Worm (Caenorhabditis elegans) whole organism, late embryonic: ENCODE measurements around the gene T19C3.2.
A peak's percentile ranks its signal among the peaks of the same experiment; 100 is the strongest.

ENCODE experiments used
- C08G9.2 ChIP-seq: sonication (generic microtip); optimal IDR thresholded peaks from 2 replicates; lab custom pipeline; 2016; ENCODE audit warnings: mild to moderate bottlenecking, missing genetic modification characterization, moderate library complexity, missing compliant biosample characterization
- F13H6.1 ChIP-seq: sonication (generic microtip); optimal IDR thresholded peaks from 2 replicates; lab custom pipeline; 2016; ENCODE audit warnings: missing genetic modification characterization, missing compliant biosample characterization
- K02D7.2 ChIP-seq: sonication (generic microtip); optimal IDR thresholded peaks from 2 replicates; lab custom pipeline; 2017; ENCODE audit warnings: mild to moderate bottlenecking, missing genetic modification characterization, missing compliant biosample characterization
- ahr-1 ChIP-seq: sonication (generic microtip); optimal IDR thresholded peaks from 2 replicates; lab custom pipeline; 2016; ENCODE audit warnings: missing genetic modification characterization, missing compliant biosample characterization
- ceh-14 ChIP-seq: sonication (generic microtip); optimal IDR thresholded peaks from 2 replicates; lab custom pipeline; 2016; ENCODE audit warnings: missing genotype, missing genetic modification characterization, missing compliant biosample characterization
- ceh-18 ChIP-seq: sonication (generic microtip); optimal IDR thresholded peaks from 2 replicates; lab custom pipeline; 2016; ENCODE audit warnings: missing genetic modification characterization, missing compliant biosample characterization
- ceh-19 ChIP-seq: fragments of 200-800 bp; sonication (Bioruptor generic); optimal IDR thresholded peaks from 2 replicates; lab custom pipeline; 2018; ENCODE audit warnings: mild to moderate bottlenecking, missing genetic modification characterization, missing compliant biosample characterization
- ceh-2 ChIP-seq: sonication (generic microtip); optimal IDR thresholded peaks from 2 replicates; lab custom pipeline; 2016; ENCODE audit warnings: missing genotype, missing genetic modification characterization, missing compliant biosample characterization
- ceh-24 ChIP-seq: sonication (generic microtip); optimal IDR thresholded peaks from 2 replicates; lab custom pipeline; 2016; ENCODE audit warnings: mild to moderate bottlenecking, missing genetic modification characterization, missing compliant biosample characterization
- ceh-30 ChIP-seq: fragments of 150-350 bp; optimal IDR thresholded peaks from 2 replicates; lab custom pipeline; 2014; ENCODE audit warnings: missing biosample characterization, missing genetic modification characterization
- ceh-34 ChIP-seq: sonication (generic microtip); optimal IDR thresholded peaks from 2 replicates; lab custom pipeline; 2016; ENCODE audit warnings: mild to moderate bottlenecking, missing genetic modification characterization, missing compliant biosample characterization
- ceh-45 ChIP-seq: fragments of 200-800 bp; sonication (Bioruptor generic); IDR thresholded peaks from 2 replicates; pipeline ENCODE4 v1.3.6; 2022; ENCODE audit warnings: missing genetic modification reagents, missing genetic modification characterization, missing compliant biosample characterization
- ceh-6 ChIP-seq: fragments of 200-800 bp; sonication (Bioruptor generic); optimal IDR thresholded peaks from 2 replicates; lab custom pipeline; 2018; ENCODE audit warnings: mild to moderate bottlenecking, missing genetic modification characterization, missing compliant biosample characterization
- dmd-4 ChIP-seq: sonication (generic microtip); optimal IDR thresholded peaks from 2 replicates; lab custom pipeline; 2016; ENCODE audit warnings: borderline replicate concordance, missing genetic modification characterization, missing compliant biosample characterization
- dve-1 ChIP-seq: sonication (generic microtip); optimal IDR thresholded peaks from 2 replicates; lab custom pipeline; 2017; ENCODE audit warnings: antibody characterized with exemption, mild to moderate bottlenecking, missing genetic modification characterization, missing compliant biosample characterization
- elt-4 ChIP-seq: sonication (generic microtip); optimal IDR thresholded peaks from 2 replicates; lab custom pipeline; 2016; ENCODE audit warnings: missing genetic modification characterization, missing compliant biosample characterization
- fax-1 ChIP-seq: sonication (generic microtip); optimal IDR thresholded peaks from 2 replicates; lab custom pipeline; 2016; ENCODE audit warnings: missing genotype, missing genetic modification characterization, missing compliant biosample characterization
- fkh-10 ChIP-seq: fragments of 150-350 bp; optimal IDR thresholded peaks from 2 replicates; lab custom pipeline; 2014; ENCODE audit warnings: missing biosample characterization, missing genetic modification reagents, missing genetic modification characterization
- fkh-6 ChIP-seq: sonication (generic microtip); optimal IDR thresholded peaks from 2 replicates; lab custom pipeline; 2016; ENCODE audit warnings: missing genetic modification characterization, missing compliant biosample characterization
- gmeb-2 ChIP-seq: sonication (generic microtip); optimal IDR thresholded peaks from 2 replicates; lab custom pipeline; 2016; ENCODE audit warnings: missing genetic modification characterization, inconsistent platforms, missing compliant biosample characterization
- hlh-13 ChIP-seq: fragments of 200-800 bp; sonication (Bioruptor generic); optimal IDR thresholded peaks from 2 replicates; lab custom pipeline; 2018; ENCODE audit warnings: mild to moderate bottlenecking, missing genetic modification characterization, missing compliant biosample characterization
- hlh-15 ChIP-seq: sonication (generic microtip); optimal IDR thresholded peaks from 2 replicates; lab custom pipeline; 2016; ENCODE audit warnings: missing genetic modification characterization, missing compliant biosample characterization
- hlh-30 ChIP-seq: sonication (generic microtip); optimal IDR thresholded peaks from 2 replicates; lab custom pipeline; 2017; ENCODE audit warnings: antibody characterized with exemption, missing genetic modification characterization, missing compliant biosample characterization; ENCODE audit not compliant: insufficient read depth
- hlh-6 ChIP-seq: sonication (generic microtip); optimal IDR thresholded peaks from 2 replicates; lab custom pipeline; 2016; ENCODE audit warnings: missing genotype, missing genetic modification characterization, missing compliant biosample characterization
- hlh-8 ChIP-seq: sonication (generic microtip); optimal IDR thresholded peaks from 2 replicates; lab custom pipeline; 2016; ENCODE audit warnings: missing genotype, missing genetic modification characterization, missing compliant biosample characterization
- lim-6 ChIP-seq: sonication (generic microtip); optimal IDR thresholded peaks from 2 replicates; lab custom pipeline; 2016; ENCODE audit warnings: missing genetic modification characterization, missing compliant biosample characterization
- lin-11 ChIP-seq: fragments of 200-800 bp; sonication (Bioruptor generic); optimal IDR thresholded peaks from 2 replicates; lab custom pipeline; 2018; ENCODE audit warnings: mild to moderate bottlenecking, missing genetic modification characterization, missing compliant biosample characterization
- mec-3 ChIP-seq: sonication (generic microtip); optimal IDR thresholded peaks from 2 replicates; lab custom pipeline; 2016; ENCODE audit warnings: borderline replicate concordance, missing genetic modification characterization, missing compliant biosample characterization
- npax-4 ChIP-seq: sonication (generic microtip); optimal IDR thresholded peaks from 2 replicates; lab custom pipeline; 2016; ENCODE audit warnings: missing genetic modification characterization, missing compliant biosample characterization
- odd-2 ChIP-seq: sonication (generic microtip); optimal IDR thresholded peaks from 2 replicates; lab custom pipeline; 2017; ENCODE audit warnings: antibody characterized with exemption, mild to moderate bottlenecking, missing genetic modification characterization, missing compliant biosample characterization
- pat-9 ChIP-seq: fragments of 200-800 bp; sonication (Bioruptor generic); optimal IDR thresholded peaks from 2 replicates; lab custom pipeline; 2018; ENCODE audit warnings: mild to moderate bottlenecking, missing genetic modification characterization, moderate library complexity, missing compliant biosample characterization
- pha-4 ChIP-seq: fragments of 150-350 bp; optimal IDR thresholded peaks from 2 replicates; lab custom pipeline; 2018; ENCODE audit warnings: missing biosample characterization, missing genetic modification reagents, missing genetic modification characterization
- pros-1 ChIP-seq: fragments of 150-350 bp; optimal IDR thresholded peaks from 2 replicates; lab custom pipeline; 2014; ENCODE audit warnings: missing biosample characterization, missing genetic modification reagents, missing genetic modification characterization
- ref-2 ChIP-seq: sonication (generic microtip); optimal IDR thresholded peaks from 2 replicates; lab custom pipeline; 2016; ENCODE audit warnings: missing genetic modification characterization, missing compliant biosample characterization
- sdc-2 ChIP-seq: sonication (generic microtip); optimal IDR thresholded peaks from 2 replicates; lab custom pipeline; 2016; ENCODE audit warnings: missing genotype, missing genetic modification characterization, missing compliant biosample characterization
- sox-2 ChIP-seq: fragments of 200-800 bp; sonication (Bioruptor generic); IDR thresholded peaks from 2 replicates; pipeline ENCODE4 v1.3.6; 2022; ENCODE audit warnings: missing genetic modification reagents, missing genetic modification characterization, missing compliant biosample characterization
- syd-9 ChIP-seq: sonication (generic microtip); optimal IDR thresholded peaks from 2 replicates; lab custom pipeline; 2016; ENCODE audit warnings: mild to moderate bottlenecking, missing genetic modification characterization, moderate library complexity, missing compliant biosample characterization
- tbx-2 ChIP-seq: sonication (generic microtip); optimal IDR thresholded peaks from 2 replicates; lab custom pipeline; 2016; ENCODE audit warnings: missing genetic modification characterization, missing compliant biosample characterization
- tbx-7 ChIP-seq: sonication (generic microtip); optimal IDR thresholded peaks from 2 replicates; lab custom pipeline; 2016; ENCODE audit warnings: missing genotype, missing genetic modification characterization, missing compliant biosample characterization
- unc-3 ChIP-seq, 2 experiments: fragments of 200-800 bp in 1 of 2; sonication (Bioruptor generic) in 1 of 2; sonication (generic microtip) in 1 of 2; conservative IDR thresholded peaks in 1 of 2; optimal IDR thresholded peaks in 1 of 2; 2 replicates each; pipeline versions ENCODE4 v1.3.6 to Lab custom; 2016 to 2022; ENCODE audit warnings: missing compliant biosample characterization in 2 of 2, missing genetic modification characterization in 2 of 2, missing genetic modification reagents in 1 of 2
- unc-42 ChIP-seq: sonication (generic microtip); optimal IDR thresholded peaks from 2 replicates; lab custom pipeline; 2016; ENCODE audit warnings: missing genotype, missing genetic modification characterization, missing compliant biosample characterization
- unc-55 ChIP-seq: sonication (generic microtip); optimal IDR thresholded peaks from 2 replicates; lab custom pipeline; 2017; ENCODE audit warnings: missing biosample characterization, missing genetic modification reagents, missing genetic modification characterization
- zip-5 ChIP-seq: sonication (generic microtip); optimal IDR thresholded peaks from 2 replicates; lab custom pipeline; 2016; ENCODE audit warnings: missing genetic modification characterization, missing compliant biosample characterization
- ztf-16 ChIP-seq: sonication (generic microtip); optimal IDR thresholded peaks from 2 replicates; lab custom pipeline; 2017; ENCODE audit warnings: missing genetic modification characterization, missing compliant biosample characterization

The T19C3.2 gene

DNA sequence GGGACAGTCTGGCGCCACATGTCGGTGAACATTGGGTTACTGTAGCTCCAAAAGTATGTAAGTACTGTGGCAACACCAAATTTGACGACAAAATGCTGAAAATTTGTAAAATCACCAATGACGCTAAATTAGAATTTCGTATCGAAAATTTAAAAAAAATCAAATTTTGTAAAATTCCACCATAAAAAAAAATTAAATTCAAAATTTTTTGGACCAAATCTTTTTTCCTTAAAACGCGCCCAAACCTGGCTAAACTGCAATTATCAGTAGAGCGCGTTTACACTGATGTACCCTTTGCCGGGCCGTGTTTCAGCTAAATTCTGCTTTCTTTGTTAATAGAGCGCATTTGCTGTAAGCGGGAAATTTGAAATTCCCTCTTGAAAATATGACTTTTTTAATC lies 14.1 kb upstream of the T19C3.2 start, which contains the start of gene T19C3.6:
Gene T19C3.6 (minus strand): TSS at position 101 of the 400 bp plus-strand sequence.
- TF ChIP-seq ceh-6 (GFP tag; lab: Kevin White, UChicago) (no peak), ztf-16 (tag; lab: Kevin White, UChicago) (no peak), gmeb-2 (tag; lab: Kevin White, UChicago) (no peak), sox-2 (no peak), K02D7.2 (tag; lab: Kevin White, UChicago) (no peak), hlh-13 (GFP tag; lab: Kevin White, UChicago) (no peak), ceh-14 (tag; lab: Kevin White, UChicago) (no peak), F13H6.1 (tag; lab: Kevin White, UChicago) (no peak), fax-1 (tag; lab: Kevin White, UChicago) (no peak), lin-11 (tag; lab: Kevin White, UChicago) (no peak), fkh-10 (no peak), hlh-8 (tag; lab: Kevin White, UChicago) (no peak), fkh-6 (tag; lab: Kevin White, UChicago) (no peak)

DNA sequence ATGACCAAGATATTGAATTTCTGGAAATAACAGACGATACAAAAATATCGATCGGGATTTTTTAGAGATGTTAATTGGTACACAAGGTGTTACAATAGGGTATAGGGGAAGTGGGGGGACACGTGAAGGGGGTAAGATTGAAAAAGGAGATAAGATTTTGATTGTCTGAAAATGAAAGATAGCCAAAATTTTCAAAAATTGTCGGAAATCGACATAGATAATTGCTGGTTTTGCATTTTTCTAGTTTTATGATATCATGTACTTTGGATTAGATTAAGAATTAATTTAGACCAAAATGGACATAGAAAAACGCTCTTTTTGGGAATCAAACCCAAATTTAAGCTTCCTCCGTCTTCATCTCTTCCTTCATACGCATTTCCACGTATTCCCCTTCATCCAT lies 10.5 kb upstream of the T19C3.2 start, which contains the start of gene T19C3.5:
Gene T19C3.5 (minus strand): TSS at position 101 of the 400 bp plus-strand sequence.
- no peak for TF ChIP-seq fkh-10
- TF ChIP-seq C08G9.2 (tag; lab: Kevin White, UChicago) = no peak
- TF ChIP-seq sdc-2 (tag; lab: Kevin White, UChicago) = no peak
- TF ChIP-seq ceh-19 (GFP tag; lab: Kevin White, UChicago) = no peak
- TF ChIP-seq npax-4 (tag; lab: Kevin White, UChicago) = no peak
- no peak for TF ChIP-seq ref-2 (tag; lab: Kevin White, UChicago)
- TF ChIP-seq ceh-2 (tag; lab: Kevin White, UChicago) = no peak
- TF ChIP-seq ceh-14 (tag; lab: Kevin White, UChicago) = no peak
- no peak for TF ChIP-seq unc-3 (GFP tag; conservative IDR thresholded peaks at IDR 0.05; lab: Robert Waterston, UW)
- TF ChIP-seq unc-3 (tag; optimal IDR thresholded peaks at IDR 0.05; lab: Kevin White, UChicago) = no peak
- no peak for TF ChIP-seq hlh-15 (tag; lab: Kevin White, UChicago)
- no peak for TF ChIP-seq ceh-34 (tag; lab: Kevin White, UChicago)
- TF ChIP-seq dve-1 (tag; lab: Kevin White, UChicago) = no peak
- TF ChIP-seq ceh-30 (tag; lab: Kevin White, UChicago) = no peak
- no peak for TF ChIP-seq pha-4
- no peak for TF ChIP-seq hlh-6 (tag; lab: Kevin White, UChicago)
- TF ChIP-seq unc-42 (tag; lab: Kevin White, UChicago) = no peak
- no peak for TF ChIP-seq K02D7.2 (tag; lab: Kevin White, UChicago)
- no peak for TF ChIP-seq ceh-6 (GFP tag; lab: Kevin White, UChicago)

- TF ChIP-seq pat-9 (tag; lab: Kevin White, UChicago) (no peak), tbx-7 (tag; lab: Kevin White, UChicago) (no peak), ztf-16 (tag; lab: Kevin White, UChicago) (no peak), fax-1 (tag; lab: Kevin White, UChicago) (no peak), lin-11 (tag; lab: Kevin White, UChicago) (no peak), dmd-4 (no peak), mec-3 (tag; lab: Kevin White, UChicago) (no peak)
Measured at ce11 chrIII:626091-626490, 8.7 kb upstream of the T19C3.2 start.

DNA sequence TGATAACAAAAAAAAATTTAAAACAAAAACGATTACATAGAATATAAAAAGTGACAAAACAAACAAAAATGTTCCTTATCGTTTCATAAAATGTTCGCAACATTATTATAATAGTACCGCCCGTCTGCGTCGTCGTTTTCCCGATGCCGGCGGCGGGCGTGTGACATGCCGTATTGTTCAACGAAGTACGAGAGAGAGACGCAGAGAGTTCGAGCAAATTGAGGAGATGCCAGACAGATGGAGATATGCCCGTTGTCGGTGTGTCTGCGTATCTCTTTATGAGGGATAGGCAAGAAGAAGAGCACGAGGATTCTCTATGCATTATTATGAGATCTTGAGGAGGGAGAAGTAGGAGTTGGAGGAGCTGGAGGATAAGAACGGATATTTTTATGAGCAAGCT lies 6.4 kb upstream of the T19C3.2 start:
- TF ChIP-seq lin-11 (tag; lab: Kevin White, UChicago) (no peak), elt-4 (tag; lab: Kevin White, UChicago) (no peak), pha-4 (no peak), ceh-45 (GFP tag; lab: Robert Waterston, UW) (no peak), ceh-30 (tag; lab: Kevin White, UChicago) (peak; percentile 29), ceh-24 (no peak), dve-1 (tag; lab: Kevin White, UChicago) (peak; percentile 69), C08G9.2 (tag; lab: Kevin White, UChicago) (no peak), tbx-2 (tag; lab: Kevin White, UChicago) (peak; percentile 62), zip-5 (tag; lab: Kevin White, UChicago) (no peak), F13H6.1 (tag; lab: Kevin White, UChicago) (peak; percentile 4), syd-9 (no peak), unc-3 (GFP tag; conservative IDR thresholded peaks at IDR 0.05; lab: Robert Waterston, UW) (no peak), unc-3 (tag; optimal IDR thresholded peaks at IDR 0.05; lab: Kevin White, UChicago) (no peak), pros-1 (tag; lab: Kevin White, UChicago) (peak; percentile 74), hlh-30 (tag; lab: Kevin White, UChicago) (peak; percentile 96), lim-6 (tag; lab: Kevin White, UChicago) (no peak), ceh-6 (GFP tag; lab: Kevin White, UChicago) (no peak), unc-55 (GFP tag; lab: Kevin White, UChicago) (peak; percentile 96), ceh-18 (peak; percentile 88), ahr-1 (tag; lab: Kevin White, UChicago) (no peak), ref-2 (tag; lab: Kevin White, UChicago) (peak; percentile 54), odd-2 (tag; lab: Kevin White, UChicago) (no peak), hlh-8 (tag; lab: Kevin White, UChicago) (peak; percentile 32), pat-9 (tag; lab: Kevin White, UChicago) (no peak)
